Fruit fly (Drosophila melanogaster) whole organism, prepupa: Measurements from ENCODE around the gene CG44098.
A peak's percentile ranks its signal among the peaks of the same experiment; 100 is the strongest.

Source experiments
- Blimp-1 ChIP-seq: fragments of 200-800 bp; sonication (Bioruptor generic); optimal IDR thresholded peaks from 3 replicates; lab custom pipeline; 2017; ENCODE audit warnings: missing biosample characterization, missing genetic modification characterization, mild to moderate bottlenecking, moderate library complexity, missing genetic modification reagents
- CG10669 ChIP-seq: fragments of 200-800 bp; sonication (Bioruptor generic); optimal IDR thresholded peaks from 3 replicates; lab custom pipeline; 2018; ENCODE audit warnings: missing biosample characterization, mild to moderate bottlenecking, missing genetic modification characterization, moderate library complexity
- CG11762 ChIP-seq: fragments of 200-800 bp; sonication (Bioruptor generic); optimal IDR thresholded peaks from 3 replicates; lab custom pipeline; 2016; ENCODE audit warnings: missing biosample characterization, missing genetic modification characterization; ENCODE audit not compliant: insufficient read depth
- CG11902 ChIP-seq: fragments of 200-800 bp; sonication (Bioruptor generic); optimal IDR thresholded peaks from 3 replicates; lab custom pipeline; 2016; ENCODE audit warnings: missing biosample characterization, missing genetic modification characterization
- CG15336 ChIP-seq: fragments of 200-800 bp; sonication (Bioruptor generic); IDR thresholded peaks from 2 replicates; pipeline ENCODE4 v1.3.6; 2022; ENCODE audit warnings: missing biosample characterization, missing genetic modification characterization
- CG1621 ChIP-seq: fragments of 200-800 bp; sonication (Bioruptor generic); optimal IDR thresholded peaks from 3 replicates; lab custom pipeline; 2018; ENCODE audit warnings: missing biosample characterization, mild to moderate bottlenecking, missing genetic modification characterization
- CG16779 ChIP-seq: fragments of 200-800 bp; sonication (Bioruptor generic); optimal IDR thresholded peaks from 3 replicates; lab custom pipeline; 2017; ENCODE audit warnings: missing biosample characterization, mild to moderate bottlenecking, missing genetic modification characterization
- CG3032 ChIP-seq: fragments of 200-800 bp; optimal IDR thresholded peaks from 2 replicates; lab custom pipeline; 2019; ENCODE audit warnings: missing biosample characterization, mild to moderate bottlenecking, missing genetic modification characterization, moderate library complexity
- CG31627 ChIP-seq: fragments of 200-800 bp; sonication (Bioruptor generic); optimal IDR thresholded peaks from 3 replicates; lab custom pipeline; 2016; ENCODE audit warnings: missing biosample characterization, missing genetic modification characterization
- CG34406 ChIP-seq: fragments of 200-800 bp; sonication (Bioruptor generic); optimal IDR thresholded peaks from 3 replicates; lab custom pipeline; 2016; ENCODE audit warnings: missing biosample characterization, missing genetic modification characterization
- CG3919 ChIP-seq: fragments of 200-800 bp; sonication (Bioruptor generic); optimal IDR thresholded peaks from 3 replicates; lab custom pipeline; 2016; ENCODE audit warnings: missing biosample characterization, missing genetic modification characterization
- CG4318 ChIP-seq: fragments of 200-800 bp; sonication (Bioruptor generic); optimal IDR thresholded peaks from 3 replicates; lab custom pipeline; 2017; ENCODE audit warnings: missing biosample characterization, mild to moderate bottlenecking, missing genetic modification characterization
- CG6163 ChIP-seq: fragments of 200-800 bp; sonication (Bioruptor generic); IDR thresholded peaks from 3 replicates; pipeline ENCODE4 v1.3.6; 2022; ENCODE audit warnings: missing biosample characterization, missing genetic modification characterization
- CG6792 ChIP-seq: fragments of 200-800 bp; sonication (Bioruptor generic); optimal IDR thresholded peaks from 3 replicates; lab custom pipeline; 2016; ENCODE audit warnings: missing biosample characterization, missing genetic modification characterization
- CG6854 ChIP-seq: fragments of 200-800 bp; sonication (Bioruptor generic); optimal IDR thresholded peaks from 2 replicates; lab custom pipeline; 2017; ENCODE audit warnings: missing biosample characterization, mild to moderate bottlenecking, missing genetic modification characterization
- CG8119 ChIP-seq: fragments of 200-800 bp; sonication (Bioruptor generic); IDR thresholded peaks from 3 replicates; pipeline ENCODE4 v1.3.6; 2022; ENCODE audit warnings: missing biosample characterization, missing genetic modification characterization
- CG8632 ChIP-seq: fragments of 200-800 bp; sonication (Bioruptor generic); optimal IDR thresholded peaks from 3 replicates; lab custom pipeline; 2016; ENCODE audit warnings: missing biosample characterization, missing genetic modification characterization
- CG9139 ChIP-seq: fragments of 200-800 bp; sonication (Bioruptor generic); optimal IDR thresholded peaks from 3 replicates; lab custom pipeline; 2017; ENCODE audit warnings: missing biosample characterization, mild to moderate bottlenecking, missing genetic modification characterization
- Ets21C ChIP-seq: fragments of 200-800 bp; sonication (Bioruptor generic); optimal IDR thresholded peaks from 3 replicates; lab custom pipeline; 2016; ENCODE audit warnings: missing biosample characterization, missing genetic modification characterization
- Hr38 ChIP-seq: sonication (Bioruptor generic); optimal IDR thresholded peaks from 2 replicates; lab custom pipeline; 2016; ENCODE audit warnings: missing biosample characterization, missing genetic modification characterization
- Hr39 ChIP-seq: fragments of 200-800 bp; sonication (Bioruptor generic); optimal IDR thresholded peaks from 2 replicates; lab custom pipeline; 2016; ENCODE audit warnings: missing biosample characterization, missing genetic modification characterization
- Hr4 ChIP-seq: fragments of 200-800 bp; sonication (Bioruptor generic); optimal IDR thresholded peaks from 3 replicates; lab custom pipeline; 2016; ENCODE audit warnings: missing biosample characterization, missing genetic modification characterization
- Lpt ChIP-seq: fragments of 200-800 bp; sonication (Bioruptor generic); optimal IDR thresholded peaks from 3 replicates; lab custom pipeline; 2016; ENCODE audit warnings: missing biosample characterization, missing genetic modification characterization
- OdsH ChIP-seq: fragments of 200-800 bp; sonication (Bioruptor generic); optimal IDR thresholded peaks from 3 replicates; lab custom pipeline; 2016; ENCODE audit warnings: missing biosample characterization, missing genetic modification characterization
- Smox ChIP-seq: fragments of 200-800 bp; sonication (Bioruptor generic); optimal IDR thresholded peaks from 3 replicates; lab custom pipeline; 2016; ENCODE audit warnings: missing biosample characterization, missing genetic modification characterization
- Sox14 ChIP-seq: fragments of 200-800 bp; sonication (Bioruptor generic); optimal IDR thresholded peaks from 3 replicates; lab custom pipeline; 2016; ENCODE audit warnings: missing biosample characterization, missing genetic modification characterization
- cyc ChIP-seq: fragments of 200-800 bp; sonication (Bioruptor generic); optimal IDR thresholded peaks from 3 replicates; lab custom pipeline; 2016; ENCODE audit warnings: missing biosample characterization, missing genetic modification characterization
- esn ChIP-seq: fragments of 200-800 bp; sonication (Bioruptor generic); optimal IDR thresholded peaks from 2 replicates; lab custom pipeline; 2016; ENCODE audit warnings: missing biosample characterization, mild to moderate bottlenecking, missing genetic modification characterization, moderate library complexity
- fd59A ChIP-seq: fragments of 200-800 bp; sonication (Bioruptor generic); optimal IDR thresholded peaks from 2 replicates; lab custom pipeline; 2017; ENCODE audit warnings: missing biosample characterization, mild to moderate bottlenecking, missing genetic modification characterization, missing genetic modification reagents
- fkh ChIP-seq: fragments of 200-800 bp; sonication (Bioruptor generic); optimal IDR thresholded peaks from 3 replicates; lab custom pipeline; 2017; ENCODE audit warnings: missing biosample characterization, mild to moderate bottlenecking, missing genetic modification characterization, moderate library complexity
- lz ChIP-seq: fragments of 200-800 bp; sonication (Bioruptor generic); optimal IDR thresholded peaks from 3 replicates; lab custom pipeline; 2016; ENCODE audit warnings: missing biosample characterization, missing genetic modification characterization
- pdm3 ChIP-seq: fragments of 200-800 bp; sonication (Bioruptor generic); optimal IDR thresholded peaks from 3 replicates; lab custom pipeline; 2016; ENCODE audit warnings: missing biosample characterization, missing genetic modification characterization
- salr ChIP-seq, 2 experiments: fragments of 200-800 bp; sonication (Bioruptor generic); optimal IDR thresholded peaks; 3 replicates each; lab custom pipeline; 2016 to 2018; ENCODE audit warnings: missing biosample characterization in 2 of 2, missing genetic modification characterization in 2 of 2, mild to moderate bottlenecking in 1 of 2
- ss ChIP-seq, 2 experiments: fragments of 200-800 bp; sonication (Bioruptor generic); optimal IDR thresholded peaks; 2 replicates in 1 of 2; 3 replicates in 1 of 2; lab custom pipeline; 2017 to 2018; ENCODE audit warnings: mild to moderate bottlenecking in 2 of 2, missing biosample characterization in 2 of 2, missing genetic modification characterization in 2 of 2, moderate library complexity in 1 of 2
- topi ChIP-seq: fragments of 200-800 bp; sonication (Bioruptor generic); optimal IDR thresholded peaks from 3 replicates; lab custom pipeline; 2016; ENCODE audit warnings: missing biosample characterization, missing genetic modification characterization
- vri ChIP-seq: fragments of 200-800 bp; sonication (Bioruptor generic); optimal IDR thresholded peaks from 3 replicates; lab custom pipeline; 2016; ENCODE audit warnings: missing biosample characterization, mild to moderate bottlenecking, missing genetic modification characterization

The CG44098 gene

DNA sequence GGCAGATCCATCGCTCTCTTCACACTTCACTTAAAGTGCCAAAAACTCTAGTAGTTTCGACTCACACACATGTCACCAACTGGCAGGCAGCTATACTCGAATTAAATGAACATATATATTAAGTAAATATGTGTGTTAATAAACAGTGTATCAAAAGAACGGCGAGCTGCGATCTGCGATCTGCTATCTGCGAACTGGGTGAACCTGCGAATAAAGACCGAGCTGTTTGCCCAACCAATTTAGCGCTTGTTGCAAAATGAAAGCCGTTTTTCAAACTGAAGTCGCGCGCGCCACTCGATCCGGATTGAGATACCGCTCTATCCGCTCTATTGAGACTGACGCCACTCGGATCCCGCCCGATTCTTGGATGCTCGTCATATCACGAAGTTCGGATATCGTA is at the start of gene CG44098:
Gene CG44098, minus strand, starts transcription at position 101 of the 400 bp plus-strand sequence.
- peak; percentile 48 for TF ChIP-seq fkh (GFP tag; lab: Kevin White, UChicago)
- TF ChIP-seq CG6792 = no peak
- TF ChIP-seq, all 60 proteins: peak for 1

DNA sequence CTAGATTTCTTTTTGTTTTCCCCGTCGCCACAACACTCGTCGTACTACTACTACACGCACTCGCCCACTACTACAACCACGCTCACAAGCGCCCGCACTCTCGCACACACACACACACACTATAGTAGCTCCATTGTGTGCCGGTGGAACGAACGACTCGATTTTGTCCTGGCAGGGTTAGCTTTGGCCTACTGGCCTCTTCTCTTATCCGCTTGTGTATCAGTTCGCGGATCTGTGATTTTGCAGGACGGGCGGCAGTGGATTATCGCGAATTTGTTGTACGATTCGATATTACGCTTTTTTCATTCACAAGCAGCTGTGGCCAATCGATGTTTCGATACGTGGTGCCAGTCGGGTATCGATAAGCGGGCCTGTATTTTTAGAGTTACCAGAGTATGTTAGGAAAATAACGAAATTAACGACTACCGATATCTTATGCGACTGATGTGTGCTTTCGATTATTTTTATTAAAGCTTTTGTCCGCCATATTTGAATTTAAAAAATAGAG is 48.2 kb upstream of the CG44098 start, which contains the start of gene CG14657:
Gene CG14657, minus strand, starts transcription at position 335 of the 508 bp plus-strand sequence.
- peak; percentile 23; the same call in 1 of the 2 replicates for TF ChIP-seq CG15336 (GFP tag; lab: Robert Waterston, UW)
- TF ChIP-seq CG16779 (tag; lab: Kevin White, UChicago) = peak; percentile 54
- TF ChIP-seq OdsH (GFP tag; lab: Kevin White, UChicago) = no peak
- no peak for TF ChIP-seq CG11902 (GFP tag; lab: Kevin White, UChicago)
- no peak for TF ChIP-seq Hr4 (GFP tag; lab: Kevin White, UChicago)
- TF ChIP-seq ss (GFP tag; optimal IDR thresholded peaks at IDR 0.05; lab: Kevin White, UChicago) = peak in 1 of 2 experiments; percentile 20
- TF ChIP-seq Sox14 = peak; percentile 78
- no peak for TF ChIP-seq CG8119 (GFP tag; lab: Robert Waterston, UW)
- peak; percentile 76 for TF ChIP-seq CG1621 (tag; lab: Kevin White, UChicago)
- TF ChIP-seq CG3919 = no peak
- TF ChIP-seq esn (GFP tag; lab: Kevin White, UChicago) = peak; percentile 19
- peak; percentile 39 for TF ChIP-seq CG6854

DNA sequence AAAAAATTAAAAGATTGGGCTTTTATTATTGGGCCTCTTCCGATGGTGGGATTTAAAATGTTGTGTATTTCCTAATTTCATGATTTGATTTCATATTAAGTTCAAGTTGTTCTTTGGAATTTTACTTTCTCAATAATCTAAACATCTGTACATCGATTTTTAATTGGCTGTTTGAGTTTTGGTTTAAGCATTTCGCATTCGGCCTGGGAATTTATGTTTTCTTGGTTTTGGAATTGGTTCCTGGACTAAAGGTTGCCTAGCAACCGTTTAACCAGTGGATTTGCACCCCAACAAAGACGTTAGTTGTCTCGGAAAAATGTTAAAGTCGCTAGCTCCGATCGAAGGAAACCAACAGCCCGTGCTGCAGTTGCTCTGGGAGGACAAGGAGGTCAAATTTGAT is 43.0 kb upstream of the CG44098 start, which contains the start of gene BBS5:
Gene BBS5, plus strand, starts transcription at position 301 of the 400 bp plus-strand sequence.
- TF ChIP-seq OdsH (GFP tag; lab: Kevin White, UChicago) = no peak
- no peak for TF ChIP-seq Hr4 (GFP tag; lab: Kevin White, UChicago)
- no peak for TF ChIP-seq fd59A
- TF ChIP-seq CG16779 (tag; lab: Kevin White, UChicago) = no peak
- no peak for TF ChIP-seq CG11762
- TF ChIP-seq salr (GFP tag; optimal IDR thresholded peaks at IDR 0.05; lab: Kevin White, UChicago) = no peak
- TF ChIP-seq CG3032 (tag; lab: Kevin White, UChicago) = no peak
- TF ChIP-seq pdm3 = no peak
- TF ChIP-seq CG10669 (GFP tag; lab: Kevin White, UChicago) = no peak
- no peak for TF ChIP-seq lz (GFP tag; lab: Kevin White, UChicago)
- no peak for TF ChIP-seq CG4318 (GFP tag; lab: Kevin White, UChicago)
- no peak for TF ChIP-seq Hr38 (GFP tag; lab: Kevin White, UChicago)
- no peak for TF ChIP-seq CG31627 (GFP tag; lab: Kevin White, UChicago)
- TF ChIP-seq cyc (GFP tag; lab: Kevin White, UChicago) = no peak
- no peak for TF ChIP-seq Smox
- no peak for TF ChIP-seq Lpt (GFP tag; lab: Kevin White, UChicago)
- no peak for TF ChIP-seq fkh (GFP tag; lab: Kevin White, UChicago)
- no peak for TF ChIP-seq CG9139 (GFP tag; lab: Kevin White, UChicago)

DNA sequence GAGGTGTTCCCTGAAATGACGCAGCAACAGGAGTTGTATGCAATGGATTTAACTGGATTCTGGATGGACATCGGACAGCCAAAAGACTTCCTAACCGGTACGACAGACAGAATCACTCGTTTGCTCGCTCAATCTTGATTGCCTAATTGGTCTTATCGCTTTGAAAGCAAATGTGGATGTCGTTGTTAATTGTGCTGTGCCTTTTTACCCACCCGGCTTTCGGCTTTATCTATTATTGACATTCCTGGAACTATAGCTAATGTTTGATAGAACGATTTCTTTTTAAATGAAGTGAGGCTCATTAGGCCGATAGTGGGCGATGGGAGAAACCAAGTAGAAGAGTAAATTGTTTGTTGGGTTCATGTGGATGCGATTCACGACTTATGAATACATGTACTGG is 41.7 kb upstream of the CG44098 start:
- TF ChIP-seq CG3032 (tag; lab: Kevin White, UChicago) = no peak
- peak; percentile 45 for TF ChIP-seq fkh (GFP tag; lab: Kevin White, UChicago)

DNA sequence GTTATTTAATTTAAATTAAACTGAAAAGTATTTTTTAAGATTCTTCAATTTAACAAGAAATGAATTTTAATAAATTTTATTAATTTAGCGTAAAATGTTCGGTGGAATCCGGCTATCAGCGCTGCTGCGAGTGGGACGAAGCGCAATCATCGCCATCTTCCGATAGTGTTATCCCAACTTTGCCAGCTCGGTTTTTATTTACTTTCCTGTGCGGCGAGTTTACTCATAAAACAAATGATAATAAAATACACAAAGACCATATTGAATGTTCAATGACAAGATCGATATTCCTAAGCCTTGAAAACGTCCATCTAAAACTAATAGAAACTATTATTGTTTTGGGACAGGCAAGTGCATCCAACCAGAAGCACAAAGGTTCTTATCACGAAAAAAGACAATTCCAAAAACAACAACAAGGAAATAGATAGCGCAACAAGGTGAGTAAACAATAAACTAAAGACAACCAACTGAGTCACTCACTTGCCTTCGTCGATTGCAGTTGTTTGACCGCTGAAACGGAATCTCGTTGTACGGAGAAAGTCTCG is 40.2 kb upstream of the CG44098 start:
- no peak for TF ChIP-seq Ets21C (GFP tag; lab: Kevin White, UChicago)
- TF ChIP-seq Sox14 = peak; percentile 63
- TF ChIP-seq CG34406 (GFP tag; lab: Kevin White, UChicago) = peak; percentile 29
- TF ChIP-seq vri (GFP tag; lab: Kevin White, UChicago) = peak; percentile 54
- peak; percentile 63; the same call in 2 of the 3 replicates for TF ChIP-seq CG6163 (GFP tag; lab: Robert Waterston, UW)
- TF ChIP-seq Smox = no peak
- TF ChIP-seq CG8119 (GFP tag; lab: Robert Waterston, UW) = peak; percentile 31; the same call in 1 of the 3 replicates
- peak; percentile 45 for TF ChIP-seq esn (GFP tag; lab: Kevin White, UChicago)
- peak; percentile 36 for TF ChIP-seq cyc (GFP tag; lab: Kevin White, UChicago)
- no peak for TF ChIP-seq CG8632
- TF ChIP-seq fkh (GFP tag; lab: Kevin White, UChicago) = peak; percentile 99
- no peak for TF ChIP-seq Blimp-1 (GFP tag; lab: Kevin White, UChicago)
- peak in 1 of 2 experiments; percentile 21 for TF ChIP-seq salr (GFP tag; optimal IDR thresholded peaks at IDR 0.05; lab: Kevin White, UChicago)
- TF ChIP-seq ss (GFP tag; optimal IDR thresholded peaks at IDR 0.05; lab: Kevin White, UChicago) = peak; percentile 46 to 67
- TF ChIP-seq CG11762 = no peak
- TF ChIP-seq CG3032 (tag; lab: Kevin White, UChicago) = peak; percentile 50
- TF ChIP-seq CG31627 (GFP tag; lab: Kevin White, UChicago) = peak; percentile 31
- peak; percentile 2 for TF ChIP-seq CG11902 (GFP tag; lab: Kevin White, UChicago)
- peak; percentile 37 for TF ChIP-seq CG6854
- no peak for TF ChIP-seq Hr39 (GFP tag; lab: Kevin White, UChicago)
- peak; percentile 44 for TF ChIP-seq lz (GFP tag; lab: Kevin White, UChicago)
- TF ChIP-seq OdsH (GFP tag; lab: Kevin White, UChicago) = no peak
- peak; percentile 32 for TF ChIP-seq topi (GFP tag; lab: Kevin White, UChicago)
